Worm (Caenorhabditis elegans): ENCODE measurements around the gene R02E4.2.

Gene R02E4.2

ce11 chrX:4106896-4107505 lies at the start of gene R02E4.2:
Gene R02E4.2 (plus strand): TSS chrX:4107455.
- no peak for TF ChIP-seq sox-4 (tag; optimal IDR thresholded peaks at IDR 0.05)
- peak; percentile 11 for TF ChIP-seq hlh-8 (tag; optimal IDR thresholded peaks at IDR 0.05)

ce11 chrX:4061968-4062367 lies 45.3 kb upstream of the R02E4.2 start:
- TF ChIP-seq pqm-1 (tag; optimal IDR thresholded peaks at IDR 0.05) (no peak), ceh-34 (tag; optimal IDR thresholded peaks at IDR 0.05) (peak; percentile 7)

ce11 chrX:4068180-4068579 lies 39.1 kb upstream of the R02E4.2 start:
- TF ChIP-seq fax-1 (tag; optimal IDR thresholded peaks at IDR 0.05): no peak
- peak; percentile 16 for TF ChIP-seq ceh-18 (tag; optimal IDR thresholded peaks at IDR 0.05)
- no peak for TF ChIP-seq unc-3 (GFP tag; conservative IDR thresholded peaks at IDR 0.05)
- TF ChIP-seq unc-3 (tag; optimal IDR thresholded peaks at IDR 0.05): no peak
- TF ChIP-seq ama-1 (optimal IDR thresholded peaks at IDR 0.05): no peak
- peak; percentile 84 for TF ChIP-seq unc-55 (GFP tag; optimal IDR thresholded peaks at IDR 0.05)
- no peak for TF ChIP-seq ets-4 (tag; optimal IDR thresholded peaks at IDR 0.05)
- no peak for TF ChIP-seq dmd-4 (tag; optimal IDR thresholded peaks at IDR 0.05; ENCODE audit: borderline replicate concordance)
- TF ChIP-seq nhr-11 (tag; optimal IDR thresholded peaks at IDR 0.05): no peak
- no peak for TF ChIP-seq hlh-6 (tag; optimal IDR thresholded peaks at IDR 0.05)
- TF ChIP-seq elt-4 (tag; optimal IDR thresholded peaks at IDR 0.05): no peak
- TF ChIP-seq rnt-1 (tag; optimal IDR thresholded peaks at IDR 0.05): peak; percentile 45
- no peak for TF ChIP-seq ceh-48 (tag; optimal IDR thresholded peaks at IDR 0.05)
- no peak for TF ChIP-seq elt-2 (tag; optimal IDR thresholded peaks at IDR 0.05)
- no peak for TF ChIP-seq npax-4 (tag; optimal IDR thresholded peaks at IDR 0.05)
- TF ChIP-seq K09A11.1 (tag; optimal IDR thresholded peaks at IDR 0.05; ENCODE audit: insufficient read depth): no peak
- TF ChIP-seq pha-4 (tag; optimal IDR thresholded peaks at IDR 0.05): no peak
- TF ChIP-seq madf-2 (tag; optimal IDR thresholded peaks at IDR 0.05): no peak
- no peak for TF ChIP-seq ceh-34 (tag; optimal IDR thresholded peaks at IDR 0.05)
- TF ChIP-seq pha-2 (tag; optimal IDR thresholded peaks at IDR 0.05): no peak
- no peak for TF ChIP-seq sox-4 (tag; optimal IDR thresholded peaks at IDR 0.05)

- TF ChIP-seq ets-4 (tag; optimal IDR thresholded peaks at IDR 0.05): no peak
- TF ChIP-seq unc-55 (GFP tag; optimal IDR thresholded peaks at IDR 0.05): peak; percentile 92
Observed at ce11 chrX:4072501-4072900, 34.8 kb upstream of the R02E4.2 start.

ce11 chrX:4075934-4076333 lies 31.3 kb upstream of the R02E4.2 start:
- TF ChIP-seq elt-4 (tag; optimal IDR thresholded peaks at IDR 0.05) (no peak), unc-55 (GFP tag; optimal IDR thresholded peaks at IDR 0.05) (peak; percentile 69), ceh-19 (GFP tag; optimal IDR thresholded peaks at IDR 0.05) (no peak)

- TF ChIP-seq ceh-18 (tag; optimal IDR thresholded peaks at IDR 0.05): no peak
- TF ChIP-seq mec-3 (tag; optimal IDR thresholded peaks at IDR 0.05; ENCODE audit: borderline replicate concordance): no peak
- no peak for TF ChIP-seq ceh-48 (tag; optimal IDR thresholded peaks at IDR 0.05)
- no peak for TF ChIP-seq odd-2 (tag; optimal IDR thresholded peaks at IDR 0.05)
- no peak for TF ChIP-seq ceh-9 (tag; optimal IDR thresholded peaks at IDR 0.05)
- TF ChIP-seq sox-4 (tag; optimal IDR thresholded peaks at IDR 0.05): no peak
- no peak for TF ChIP-seq ama-1 (optimal IDR thresholded peaks at IDR 0.05)
- TF ChIP-seq eyg-1 (tag; optimal IDR thresholded peaks at IDR 0.05): no peak
- TF ChIP-seq K09A11.1 (tag; optimal IDR thresholded peaks at IDR 0.05; ENCODE audit: insufficient read depth): no peak
- TF ChIP-seq fkh-6 (tag; optimal IDR thresholded peaks at IDR 0.05): no peak
- no peak for TF ChIP-seq ceh-24 (tag; optimal IDR thresholded peaks at IDR 0.05)
- TF ChIP-seq tbx-7 (tag; optimal IDR thresholded peaks at IDR 0.05): no peak
Observed at ce11 chrX:4079264-4079663, 28.0 kb upstream of the R02E4.2 start, which contains the start of gene T06F4.1. Gene T06F4.1 (minus strand): TSS chrX:4079364.
